Worm (Caenorhabditis elegans) whole organism, early embryonic: Measurements from ENCODE around the gene fbxa-50.
"Not testable (repeated sequence)": the region's sequence is repeated elsewhere in the genome, so short reads cannot be mapped to it uniquely, and the experiment has no call there.

Experiments used
- B0310.2 ChIP-seq: sonication (generic microtip); optimal IDR thresholded peaks from 2 replicates; lab custom pipeline; 2016; ENCODE audit warnings: mild to moderate bottlenecking, missing genetic modification characterization, missing compliant biosample characterization
- F13C5.2 ChIP-seq: sonication (generic microtip); optimal IDR thresholded peaks from 2 replicates; lab custom pipeline; 2017; ENCODE audit warnings: mild to moderate bottlenecking, missing genetic modification characterization, inconsistent platforms, missing compliant biosample characterization
- aly-1 ChIP-seq: sonication (generic microtip); optimal IDR thresholded peaks from 2 replicates; lab custom pipeline; 2016; ENCODE audit warnings: missing genetic modification characterization, missing compliant biosample characterization
- ama-1 ChIP-seq: fragments of 150-350 bp; optimal IDR thresholded peaks from 2 replicates; lab custom pipeline; 2014
- ceh-13 ChIP-seq: fragments of 200-800 bp; sonication (Bioruptor generic); optimal IDR thresholded peaks from 2 replicates; lab custom pipeline; 2018; ENCODE audit warnings: mild to moderate bottlenecking, missing genetic modification characterization, missing compliant biosample characterization
- ceh-36 ChIP-seq: sonication (generic microtip); optimal IDR thresholded peaks from 2 replicates; lab custom pipeline; 2016; ENCODE audit warnings: missing genetic modification characterization, inconsistent platforms, missing compliant biosample characterization
- ets-7 ChIP-seq: sonication (generic microtip); optimal IDR thresholded peaks from 2 replicates; lab custom pipeline; 2016; ENCODE audit warnings: missing genotype, missing genetic modification characterization, missing compliant biosample characterization
- flt-1 ChIP-seq: fragments of 200-800 bp; sonication (Bioruptor generic); IDR thresholded peaks from 2 replicates; pipeline ENCODE4 v1.3.6; 2022; ENCODE audit warnings: missing genetic modification characterization, missing compliant biosample characterization
- hmbx-1 ChIP-seq: sonication (generic microtip); optimal IDR thresholded peaks from 2 replicates; lab custom pipeline; 2016; ENCODE audit warnings: mild to moderate bottlenecking, missing genetic modification characterization, missing compliant biosample characterization
- hmg-4 ChIP-seq: fragments of 200-800 bp; sonication (Bioruptor generic); optimal IDR thresholded peaks from 2 replicates; lab custom pipeline; 2018; ENCODE audit warnings: mild to moderate bottlenecking, missing genetic modification characterization, missing compliant biosample characterization
- hnd-1 ChIP-seq: sonication (generic microtip); optimal IDR thresholded peaks from 2 replicates; lab custom pipeline; 2016; ENCODE audit warnings: missing genetic modification characterization, missing compliant biosample characterization
- pes-1 ChIP-seq: fragments of 200-800 bp; sonication (Bioruptor generic); IDR thresholded peaks from 2 replicates; pipeline ENCODE4 v1.3.6; 2022; ENCODE audit warnings: missing genetic modification reagents, missing genetic modification characterization, missing compliant biosample characterization
- scrt-1 ChIP-seq: fragments of 200-800 bp; sonication (Bioruptor generic); IDR thresholded peaks from 2 replicates; pipeline ENCODE4 v1.3.6; 2022; ENCODE audit warnings: missing genetic modification characterization, missing compliant biosample characterization
- sea-1 ChIP-seq: fragments of 200-800 bp; sonication (Bioruptor generic); conservative IDR thresholded peaks from 2 replicates; pipeline ENCODE4 v1.3.6; 2022; ENCODE audit warnings: missing genetic modification characterization, missing compliant biosample characterization
- tbx-11 ChIP-seq: fragments of 200-800 bp; sonication (Bioruptor generic); IDR thresholded peaks from 2 replicates; pipeline ENCODE4 v1.3.6; 2022; ENCODE audit warnings: missing genetic modification characterization, missing compliant biosample characterization
- tbx-37 ChIP-seq: fragments of 200-800 bp; sonication (Bioruptor generic); conservative IDR thresholded peaks from 2 replicates; pipeline ENCODE4 v1.3.6; 2022; ENCODE audit warnings: missing genetic modification reagents, missing genetic modification characterization, missing compliant biosample characterization
- tra-4 ChIP-seq: sonication (generic microtip); optimal IDR thresholded peaks from 2 replicates; lab custom pipeline; 2017; ENCODE audit warnings: missing genetic modification characterization, missing compliant biosample characterization

The fbxa-50 gene

ce11 chrIII:1256519-1256918 lies 31.8 kb downstream of the fbxa-50 start, which contains the start of gene fbxa-208:
Gene fbxa-208 (plus strand): TSS chrIII:1256819.
- TF ChIP-seq aly-1 (tag; lab: Kevin White, UChicago); tra-4 (tag; lab: Kevin White, UChicago); tbx-37 (GFP tag; lab: Robert Waterston, UW): not testable (repeated sequence)

ce11 chrIII:1252412-1253207 lies 35.7 kb downstream of the fbxa-50 start:
- TF ChIP-seq tbx-11 (GFP tag; lab: Robert Waterston, UW), result peak; percentile 59; the same call in 1 of the 2 replicates

DNA sequence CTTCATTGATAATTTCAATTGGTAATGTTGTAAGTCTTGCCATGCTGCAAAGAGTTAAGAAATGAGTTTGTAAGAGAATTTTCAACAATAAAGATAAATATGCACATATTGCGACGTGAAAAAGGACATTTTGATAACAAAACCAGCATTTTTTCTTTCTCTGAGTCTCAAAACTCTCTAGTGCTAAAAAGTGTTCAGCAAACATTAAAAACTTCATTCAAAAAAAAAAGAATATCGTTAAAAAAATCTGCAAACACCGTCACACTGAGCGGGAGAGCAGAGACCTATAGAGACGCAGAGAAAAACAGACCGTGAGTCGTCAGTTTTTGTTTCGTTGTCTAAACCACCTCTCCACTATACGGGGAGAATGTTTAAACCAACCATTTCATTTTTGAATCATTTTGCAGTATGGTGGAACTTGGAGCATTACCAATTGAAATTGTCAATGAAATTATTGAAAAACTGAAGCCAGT lies 39.2 kb downstream of the fbxa-50 start, which contains the start of the genes fbxa-76 and fbxa-77:
TSS of gene fbxa-76 (minus strand) at position 51 of the 473 bp plus-strand sequence.
TSS of gene fbxa-77 (plus strand) at position 365 of the 473 bp plus-strand sequence.
- TF ChIP-seq hnd-1 (tag; lab: Kevin White, UChicago) (no peak), pes-1 (GFP tag; lab: Robert Waterston, UW) (no peak), scrt-1 (GFP tag; lab: Robert Waterston, UW) (no peak), hmg-4 (GFP tag; lab: Kevin White, UChicago) (no peak), ets-7 (tag; lab: Kevin White, UChicago) (no peak), tbx-11 (GFP tag; lab: Robert Waterston, UW) (no peak), ceh-36 (tag; lab: Kevin White, UChicago) (no peak), tbx-37 (GFP tag; lab: Robert Waterston, UW) (no peak), ceh-13 (no peak), aly-1 (tag; lab: Kevin White, UChicago) (no peak), B0310.2 (no peak), ama-1 (lab: Kevin White, UChicago) (no peak), tra-4 (tag; lab: Kevin White, UChicago) (no peak), sea-1 (GFP tag; lab: Robert Waterston, UW) (no peak), F13C5.2 (no peak), hmbx-1 (tag; lab: Kevin White, UChicago) (no peak)

DNA sequence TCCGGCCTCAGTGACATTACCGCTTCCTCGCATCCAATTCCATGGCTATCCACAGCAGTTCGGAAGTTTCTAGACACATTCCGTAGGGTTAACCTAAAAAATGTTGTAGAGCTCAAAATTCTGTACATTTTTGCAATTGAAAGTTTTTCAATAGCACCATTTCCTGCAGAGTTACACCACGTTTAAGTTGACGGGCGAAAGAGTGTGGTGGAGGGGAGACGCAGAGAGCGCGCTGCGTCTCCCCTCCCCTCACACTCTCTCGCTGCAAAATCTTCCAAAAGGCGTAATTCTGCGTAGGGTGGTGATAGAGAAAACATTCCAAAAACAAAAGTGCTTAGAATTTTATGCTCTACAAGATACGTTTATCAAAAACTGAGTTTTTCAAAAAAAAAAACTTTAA lies 40.0 kb downstream of the fbxa-50 start:
- TF ChIP-seq scrt-1 (GFP tag; lab: Robert Waterston, UW) (no peak), hnd-1 (tag; lab: Kevin White, UChicago) (no peak), tbx-11 (GFP tag; lab: Robert Waterston, UW) (no peak), sea-1 (GFP tag; lab: Robert Waterston, UW) (no peak), ets-7 (tag; lab: Kevin White, UChicago) (no peak)

DNA sequence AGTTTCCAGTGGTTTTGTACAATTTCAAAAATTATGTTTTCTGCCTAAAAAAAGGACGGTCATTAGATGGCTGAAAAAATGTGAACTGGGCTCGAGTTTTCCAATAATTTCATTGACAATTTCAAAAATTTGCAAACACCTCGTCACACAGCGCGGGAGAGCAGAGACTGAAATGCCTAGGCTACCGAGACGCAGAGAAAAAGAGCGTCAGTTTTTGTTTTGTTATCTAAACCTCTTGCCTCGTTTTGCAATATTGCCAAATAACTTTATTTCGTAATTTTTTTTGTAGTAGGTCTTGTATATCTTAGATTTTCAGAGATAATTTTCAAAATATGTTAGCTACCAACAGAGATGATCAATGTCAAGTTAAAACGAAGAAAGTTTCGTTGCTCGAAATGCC lies 45.1 kb downstream of the fbxa-50 start, which contains the start of gene fbxa-63:
TSS of gene fbxa-63 (plus strand) at position 310 of the 400 bp plus-strand sequence.
- no peak for TF ChIP-seq tra-4 (tag; lab: Kevin White, UChicago)
- TF ChIP-seq hnd-1 (tag; lab: Kevin White, UChicago), result no peak
- TF ChIP-seq ceh-13, result no peak
- TF ChIP-seq aly-1 (tag; lab: Kevin White, UChicago), result no peak
- TF ChIP-seq ama-1 (lab: Kevin White, UChicago), result no peak
- no peak for TF ChIP-seq flt-1
- no peak for TF ChIP-seq hmbx-1 (tag; lab: Kevin White, UChicago)
- TF ChIP-seq tbx-11 (GFP tag; lab: Robert Waterston, UW), result no peak
- no peak for TF ChIP-seq B0310.2
- TF ChIP-seq scrt-1 (GFP tag; lab: Robert Waterston, UW), result no peak
- TF ChIP-seq ceh-36 (tag; lab: Kevin White, UChicago), result no peak
- TF ChIP-seq pes-1 (GFP tag; lab: Robert Waterston, UW), result no peak
- no peak for TF ChIP-seq F13C5.2

DNA sequence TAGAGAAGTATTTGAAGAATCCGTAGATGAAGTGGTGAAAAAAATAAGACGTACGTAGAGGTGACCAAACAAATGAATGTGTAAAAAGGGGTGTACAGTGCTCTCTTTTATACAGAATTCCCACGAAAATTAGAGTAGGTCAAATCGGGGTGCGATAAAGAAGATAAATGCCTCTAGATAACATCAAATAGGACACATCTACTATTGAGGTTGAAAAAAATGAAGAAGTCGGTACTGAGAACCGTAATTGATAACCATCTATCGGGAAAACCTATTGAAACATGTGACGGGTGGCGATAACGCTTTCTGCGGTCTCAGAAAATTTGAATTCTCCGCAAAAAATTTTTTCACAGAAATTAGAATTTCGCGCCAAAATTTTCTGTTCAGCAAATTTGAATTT lies 49.6 kb downstream of the fbxa-50 start, which contains the start of gene fbxa-61:
TSS of gene fbxa-61 (plus strand) at position 345 of the 400 bp plus-strand sequence.
- TF ChIP-seq ets-7 (tag; lab: Kevin White, UChicago), result no peak
- no peak for TF ChIP-seq hmbx-1 (tag; lab: Kevin White, UChicago)
- TF ChIP-seq tbx-11 (GFP tag; lab: Robert Waterston, UW), result no peak
- no peak for TF ChIP-seq tbx-37 (GFP tag; lab: Robert Waterston, UW)
- TF ChIP-seq aly-1 (tag; lab: Kevin White, UChicago), result no peak
- TF ChIP-seq ceh-13, result no peak
- TF ChIP-seq ceh-36 (tag; lab: Kevin White, UChicago), result no peak
